Worm (Caenorhabditis elegans): ENCODE measurements around the gene C29E4.9.

DNA sequence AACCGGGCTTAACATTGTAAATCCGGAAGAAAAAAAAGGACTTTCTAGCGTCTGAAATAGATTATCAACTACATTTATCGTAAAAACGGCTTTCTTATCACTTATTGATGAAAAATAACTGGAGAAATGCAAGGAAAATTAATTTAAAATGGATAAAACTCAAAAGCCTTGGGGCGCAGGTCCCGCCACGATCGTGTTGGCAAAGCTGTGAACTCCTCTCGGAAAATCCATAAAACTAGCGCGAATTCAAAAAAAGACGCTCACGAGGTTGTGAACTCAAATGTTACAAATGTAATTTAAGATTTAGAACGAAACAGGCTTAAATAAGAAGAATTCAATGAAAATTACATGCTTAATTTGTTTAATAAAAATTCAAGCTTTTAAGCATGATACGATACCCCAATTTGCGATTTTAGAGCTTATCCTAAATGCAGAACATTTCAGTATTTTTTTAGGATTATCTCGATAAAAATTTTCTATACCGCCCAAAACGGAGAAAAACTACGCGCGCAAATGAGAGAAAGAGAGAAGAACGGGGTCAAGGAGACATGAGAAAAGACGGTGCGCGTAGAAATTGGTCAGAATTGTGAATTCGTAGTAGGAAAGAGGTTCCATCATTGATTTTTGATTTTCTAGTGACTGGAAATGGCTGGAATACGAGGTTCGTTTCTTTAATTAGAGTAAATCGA lies 4.6 kb downstream of the C29E4.9 start, which contains the start of gene C29E4.15:
- TF ChIP-seq tab-1 (GFP tag; IDR thresholded peaks at IDR 0.05), result no peak
- TF ChIP-seq ztf-29 (GFP tag; IDR thresholded peaks at IDR 0.05), result no peak
- TF ChIP-seq klf-2 (GFP tag; conservative IDR thresholded peaks at IDR 0.05), result no peak
- no peak for TF ChIP-seq ztf-23 (GFP tag; IDR thresholded peaks at IDR 0.05)
- TF ChIP-seq flt-1 (GFP tag; IDR thresholded peaks at IDR 0.05), result no peak
- no peak for TF ChIP-seq T22C8.4 (GFP tag; IDR thresholded peaks at IDR 0.05)
- TF ChIP-seq ref-1 (GFP tag; conservative IDR thresholded peaks at IDR 0.05), result no peak
- TF ChIP-seq cog-1 (tag; optimal IDR thresholded peaks at IDR 0.05), result no peak

All from whole organism, midembryonic.